Worm (Caenorhabditis elegans): ENCODE measurements around the gene Y48E1C.2.

Y48E1C.2 gene

DNA sequence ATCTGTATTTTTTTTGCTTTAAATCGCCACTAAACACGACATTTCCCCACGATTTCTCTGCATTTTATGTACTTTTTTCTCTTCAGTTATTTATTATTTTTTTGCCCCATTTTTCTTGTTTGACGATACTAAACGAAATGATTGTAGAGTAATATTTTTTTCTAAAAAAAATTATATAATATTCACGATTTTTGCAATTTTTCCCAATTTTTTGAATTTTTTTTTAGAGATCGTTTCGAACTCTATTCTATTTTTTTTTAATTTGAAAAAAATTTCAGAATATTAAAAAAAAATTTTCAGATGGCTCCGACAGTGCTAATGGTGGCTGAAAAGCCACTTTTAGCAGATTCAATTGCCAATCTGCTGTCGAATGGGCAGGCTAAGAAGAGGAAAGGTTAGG lies 34.9 kb upstream of the Y48E1C.2 start, which contains the start of gene Y48C3A.14:
Y48C3A.14 (plus strand) TSS at position 301 of the 400 bp plus-strand sequence.
- no peak for TF ChIP-seq unc-86 (tag; optimal IDR thresholded peaks at IDR 0.05)
- no peak for TF ChIP-seq fkh-8 (tag; optimal IDR thresholded peaks at IDR 0.05)
- TF ChIP-seq dsc-1 (tag; optimal IDR thresholded peaks at IDR 0.05) = no peak
- TF ChIP-seq mef-2 (tag; optimal IDR thresholded peaks at IDR 0.05) = no peak
- no peak for TF ChIP-seq nhr-12 (tag; optimal IDR thresholded peaks at IDR 0.05)
- TF ChIP-seq tlp-1 (tag; optimal IDR thresholded peaks at IDR 0.05) = no peak
- no peak for TF ChIP-seq pax-3 (tag; optimal IDR thresholded peaks at IDR 0.05)

DNA sequence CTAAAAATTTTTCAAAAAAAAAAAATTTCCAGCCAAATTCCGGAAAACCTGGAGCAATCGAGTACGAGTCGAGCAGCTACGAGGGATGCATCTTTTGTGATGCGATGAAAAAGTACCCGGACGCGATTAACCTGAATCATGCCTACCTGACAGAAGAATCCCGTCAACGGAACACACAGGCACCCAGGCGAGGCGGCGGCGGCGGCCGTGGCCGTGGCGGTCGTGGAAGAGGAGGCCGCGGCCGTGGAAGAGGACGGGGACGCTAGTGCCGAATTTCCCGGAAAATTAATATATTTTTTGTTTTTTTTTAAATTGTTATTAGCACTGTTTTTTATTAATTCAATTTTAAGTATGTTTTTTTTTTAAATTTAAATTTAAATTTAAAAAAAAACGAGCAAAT lies 22.8 kb upstream of the Y48E1C.2 start:
- TF ChIP-seq pqm-1 (tag; optimal IDR thresholded peaks at IDR 0.05) = no peak
- TF ChIP-seq unc-86 (tag; optimal IDR thresholded peaks at IDR 0.05) = no peak
- no peak for TF ChIP-seq mef-2 (tag; optimal IDR thresholded peaks at IDR 0.05)
- TF ChIP-seq nhr-28 (tag; optimal IDR thresholded peaks at IDR 0.05) = no peak
- no peak for TF ChIP-seq dpl-1 (GFP tag; optimal IDR thresholded peaks at IDR 0.05)
- no peak for TF ChIP-seq zip-4 (GFP tag; optimal IDR thresholded peaks at IDR 0.05)
- TF ChIP-seq efl-3 (GFP tag; optimal IDR thresholded peaks at IDR 0.05) = no peak
- no peak for TF ChIP-seq aha-1 (tag; optimal IDR thresholded peaks at IDR 0.05)
- TF ChIP-seq mdl-1 (tag; optimal IDR thresholded peaks at IDR 0.05) = no peak
- no peak for TF ChIP-seq nhr-84 (tag; optimal IDR thresholded peaks at IDR 0.05)
- TF ChIP-seq nhr-47 (tag; optimal IDR thresholded peaks at IDR 0.05) = no peak
- TF ChIP-seq ceh-88 (GFP tag; IDR thresholded peaks at IDR 0.05) = no peak

DNA sequence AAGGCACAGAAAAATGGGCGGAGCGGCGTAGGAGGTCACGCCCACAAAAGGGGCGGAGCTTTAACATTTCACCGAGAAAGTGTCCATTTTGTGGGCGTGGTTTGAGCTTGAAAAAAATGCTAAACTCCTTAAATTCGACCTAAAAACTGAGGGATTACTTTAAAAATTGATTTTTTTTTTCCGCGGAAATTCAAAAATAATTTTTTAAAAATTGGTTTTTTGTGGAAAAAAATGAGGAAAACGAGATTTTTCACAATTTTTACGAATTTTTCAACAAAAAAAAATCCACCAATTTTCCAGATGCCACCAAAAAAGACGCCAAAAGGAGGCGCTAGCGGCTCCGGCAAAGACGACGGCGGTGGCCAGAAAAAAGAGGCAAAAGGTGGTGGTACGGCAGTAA lies 21.7 kb upstream of the Y48E1C.2 start, which contains the start of gene pinn-4:
pinn-4 (plus strand) TSS at position 301 of the 400 bp plus-strand sequence.
- TF ChIP-seq F16B12.6 (tag; optimal IDR thresholded peaks at IDR 0.05) (no peak), sptf-1 (tag; optimal IDR thresholded peaks at IDR 0.05) (no peak)

DNA sequence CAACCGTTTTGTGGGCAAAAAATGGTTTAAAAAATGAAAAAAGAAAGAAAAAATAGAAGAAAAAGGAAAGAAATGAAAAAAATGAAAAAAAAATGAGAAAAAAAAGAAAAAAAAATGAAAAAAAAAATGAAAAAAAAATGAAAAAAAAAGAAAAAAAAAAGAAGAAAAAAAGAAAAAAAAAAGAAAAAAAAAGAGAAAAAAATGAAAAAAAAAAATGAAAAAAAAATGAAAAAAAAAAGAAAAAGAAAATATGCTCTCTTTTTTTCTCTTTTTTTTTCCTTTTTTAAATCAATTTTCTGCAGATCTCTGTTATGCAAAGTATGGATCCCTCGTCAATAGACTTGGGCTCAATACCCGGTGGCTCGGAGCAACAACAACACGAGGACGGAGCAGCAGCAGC lies 18.5 kb upstream of the Y48E1C.2 start, which contains the start of gene efl-2:
efl-2 (plus strand) TSS at position 301 of the 400 bp plus-strand sequence.
- TF ChIP-seq ceh-88 (GFP tag; IDR thresholded peaks at IDR 0.05) = no peak
- no peak for TF ChIP-seq nhr-28 (tag; optimal IDR thresholded peaks at IDR 0.05)
- TF ChIP-seq elt-3 (tag; optimal IDR thresholded peaks at IDR 0.05) = no peak
- no peak for TF ChIP-seq nhr-19 (GFP tag; conservative IDR thresholded peaks at IDR 0.05)
- TF ChIP-seq skn-1 (tag; optimal IDR thresholded peaks at IDR 0.05) = no peak
- TF ChIP-seq snu-23 (GFP tag; optimal IDR thresholded peaks at IDR 0.05) = no peak
- no peak for TF ChIP-seq Y116A8C.19 (tag; optimal IDR thresholded peaks at IDR 0.05; ENCODE audit: borderline replicate concordance)
- no peak for TF ChIP-seq nhr-85 (tag)
- no peak for TF ChIP-seq C04F5.9 (tag; optimal IDR thresholded peaks at IDR 0.05)

DNA sequence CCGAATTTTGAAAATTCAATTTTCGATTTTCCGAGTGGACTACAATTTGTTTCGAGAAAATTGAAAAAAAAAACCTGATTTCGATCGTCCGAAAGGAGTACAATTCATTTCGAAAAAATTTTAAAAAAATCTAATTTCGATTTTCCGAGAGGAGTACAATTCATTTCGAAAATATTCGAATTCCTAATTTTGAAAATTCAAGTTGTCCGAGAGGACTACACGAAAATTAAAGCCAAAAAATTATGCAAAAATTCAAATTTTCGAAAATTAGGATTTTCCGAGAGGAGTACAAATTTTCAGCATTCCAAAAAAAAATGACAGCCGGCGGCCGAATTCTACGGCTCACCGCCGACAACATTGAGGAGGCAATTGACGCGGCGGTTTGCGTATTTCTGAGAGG lies 12.0 kb upstream of the Y48E1C.2 start, which contains the start of gene Y48C3A.18:
Y48C3A.18 (plus strand) TSS at position 301 of the 400 bp plus-strand sequence.
- TF ChIP-seq mef-2 (tag; optimal IDR thresholded peaks at IDR 0.05) (no peak), ceh-63 (GFP tag; optimal IDR thresholded peaks at IDR 0.05) (no peak), nhr-47 (tag; optimal IDR thresholded peaks at IDR 0.05) (no peak), F16B12.6 (tag; optimal IDR thresholded peaks at IDR 0.05) (no peak), alr-1 (tag; optimal IDR thresholded peaks at IDR 0.05; ENCODE audit: borderline replicate concordance) (no peak), nhr-12 (tag; optimal IDR thresholded peaks at IDR 0.05) (no peak), unc-86 (tag; optimal IDR thresholded peaks at IDR 0.05) (no peak)

DNA sequence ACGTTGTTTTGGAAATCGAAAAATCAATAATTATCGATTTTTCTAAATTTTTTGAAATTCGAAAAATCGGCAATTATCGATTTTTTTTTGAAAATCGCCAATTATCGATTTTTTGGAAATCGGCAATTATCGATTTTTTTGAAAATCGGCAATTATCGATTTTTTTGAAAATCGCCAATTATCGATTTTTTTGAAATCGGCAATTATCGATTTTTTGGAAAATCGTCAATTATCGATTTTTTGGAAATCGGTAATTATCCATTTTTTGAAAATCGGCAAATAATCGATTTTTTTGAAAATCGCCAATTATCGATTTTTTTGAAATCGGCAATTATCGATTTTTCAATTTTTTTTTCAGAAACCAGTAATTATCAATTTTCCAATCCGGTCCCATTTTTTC lies 10.2 kb upstream of the Y48E1C.2 start:
- no peak for TF ChIP-seq nhr-76 (tag; optimal IDR thresholded peaks at IDR 0.05)
- TF ChIP-seq dpl-1 (GFP tag; optimal IDR thresholded peaks at IDR 0.05) = no peak
- no peak for TF ChIP-seq xbp-1 (tag; optimal IDR thresholded peaks at IDR 0.05)
- no peak for TF ChIP-seq nhr-71 (tag; optimal IDR thresholded peaks at IDR 0.05)
- no peak for TF ChIP-seq fkh-8 (tag; optimal IDR thresholded peaks at IDR 0.05)
- no peak for TF ChIP-seq pax-3 (tag; optimal IDR thresholded peaks at IDR 0.05)
- no peak for TF ChIP-seq lin-35 (GFP tag; optimal IDR thresholded peaks at IDR 0.05)
- TF ChIP-seq lin-39 (tag; optimal IDR thresholded peaks at IDR 0.05) = no peak
- TF ChIP-seq ceh-90 (tag; optimal IDR thresholded peaks at IDR 0.05) = no peak
- no peak for TF ChIP-seq aly-2 (tag; optimal IDR thresholded peaks at IDR 0.05)
- no peak for TF ChIP-seq vab-15 (tag; optimal IDR thresholded peaks at IDR 0.05)
- TF ChIP-seq lin-14 (GFP tag; optimal IDR thresholded peaks at IDR 0.05) = no peak
- no peak for TF ChIP-seq nhr-237 (tag; optimal IDR thresholded peaks at IDR 0.05)
- no peak for TF ChIP-seq ztf-11 (tag; optimal IDR thresholded peaks at IDR 0.05)
- TF ChIP-seq C04F5.9 (tag; optimal IDR thresholded peaks at IDR 0.05) = no peak
- TF ChIP-seq fkh-4 (tag; optimal IDR thresholded peaks at IDR 0.05; ENCODE audit: borderline replicate concordance) = no peak

Data from whole organism, L1 larva.